Worm (Caenorhabditis elegans): ENCODE results near the gene amt-3.

- TF ChIP-seq snpc-4 (tag; optimal IDR thresholded peaks at IDR 0.05) (no peak), elt-1 (tag; optimal IDR thresholded peaks at IDR 0.05) (no peak), gmeb-1 (tag; optimal IDR thresholded peaks at IDR 0.05) (no peak)
Observed at ce11 chrII:8415035-8415434, 46.1 kb upstream of the amt-3 start.

Data from whole organism, L2 larva.